Fruit fly (Drosophila melanogaster): ENCODE results near the gene CG31815.

Gene CG31815

DNA sequence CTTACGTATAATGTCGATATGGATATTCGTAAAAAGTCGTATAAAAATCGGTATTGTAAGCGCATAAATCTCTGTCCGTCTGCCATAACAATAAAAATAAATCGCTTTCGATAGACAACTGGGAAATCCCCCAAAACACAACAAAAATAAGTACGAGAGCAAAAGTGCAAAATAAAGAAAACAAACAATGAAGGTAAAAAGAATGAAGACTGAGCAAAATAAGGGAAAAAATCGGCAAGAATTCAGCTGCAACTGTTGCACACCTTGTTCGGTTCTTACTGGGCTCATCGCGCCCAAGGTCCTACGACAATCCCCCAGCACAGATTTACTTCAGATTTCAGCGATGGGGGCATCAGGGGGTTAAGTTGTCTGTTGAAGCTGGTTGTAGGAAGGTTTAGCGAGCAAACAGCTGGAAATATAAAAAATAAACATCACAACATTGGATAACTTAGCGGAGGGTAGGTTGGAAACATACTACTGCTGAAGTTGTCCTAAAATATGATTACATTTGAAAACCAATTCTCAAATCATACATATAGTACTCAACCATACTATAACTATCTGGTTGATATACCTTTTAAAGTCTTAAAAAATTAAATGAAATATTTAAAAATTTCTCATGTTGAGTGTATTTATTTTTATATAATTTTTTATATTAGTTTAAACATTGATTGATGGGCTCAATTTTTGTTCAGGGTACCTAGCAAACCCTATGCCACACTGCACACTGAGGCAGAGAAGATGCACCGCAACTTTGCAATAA is 15.1 kb upstream of the CG31815 start:
- TF ChIP-seq vri (GFP tag; optimal IDR thresholded peaks at IDR 0.05) (no peak), CG32006 (GFP tag; optimal IDR thresholded peaks at IDR 0.05) (peak; percentile 20), CG4318 (GFP tag; optimal IDR thresholded peaks at IDR 0.05) (no peak), Ets21C (GFP tag; optimal IDR thresholded peaks at IDR 0.05) (no peak), Sox102F (GFP tag; optimal IDR thresholded peaks at IDR 0.05) (no peak), Met (GFP tag; optimal IDR thresholded peaks at IDR 0.05) (no peak), CG3919 (GFP tag; optimal IDR thresholded peaks at IDR 0.05) (peak; percentile 59), lz (GFP tag; optimal IDR thresholded peaks at IDR 0.05) (no peak), Sox15 (GFP tag; optimal IDR thresholded peaks at IDR 0.05) (peak; percentile 11), Gug (GFP tag; IDR thresholded peaks at IDR 0.05) (no peak), CG6276 (GFP tag; optimal IDR thresholded peaks at IDR 0.05) (no peak), CG6808 (GFP tag; optimal IDR thresholded peaks at IDR 0.05) (peak; percentile 53), CG31627 (GFP tag; optimal IDR thresholded peaks at IDR 0.05) (no peak), OdsH (GFP tag; optimal IDR thresholded peaks at IDR 0.05) (peak; percentile 68), fd85E (GFP tag; optimal IDR thresholded peaks at IDR 0.05) (no peak), Blimp-1 (GFP tag; optimal IDR thresholded peaks at IDR 0.05) (no peak), esn (GFP tag; optimal IDR thresholded peaks at IDR 0.05) (no peak), cyc (GFP tag; optimal IDR thresholded peaks at IDR 0.05) (no peak), CG6163 (GFP tag; IDR thresholded peaks at IDR 0.05) (peak; percentile 84; the same call in 2 of the 3 replicates), ss (GFP tag; optimal IDR thresholded peaks at IDR 0.05) (peak; percentile 80 to 88), CG6854 (GFP tag; optimal IDR thresholded peaks at IDR 0.05) (peak; percentile 19), CG1621 (tag; optimal IDR thresholded peaks at IDR 0.05) (peak; percentile 76), CG9139 (GFP tag; optimal IDR thresholded peaks at IDR 0.05) (peak; percentile 89), CG8632 (GFP tag; optimal IDR thresholded peaks at IDR 0.05) (peak; percentile 53), CG11294 (GFP tag; IDR thresholded peaks at IDR 0.05) (no peak), Eip75B (GFP tag; optimal IDR thresholded peaks at IDR 0.05) (no peak), svp (GFP tag) (no peak), CG11762 (GFP tag; optimal IDR thresholded peaks at IDR 0.05; ENCODE audit: insufficient read depth) (peak; percentile 70), CG11902 (GFP tag; optimal IDR thresholded peaks at IDR 0.05) (peak; percentile 2), Lpt (GFP tag; optimal IDR thresholded peaks at IDR 0.05) (no peak), pdm3 (GFP tag; optimal IDR thresholded peaks at IDR 0.05) (peak; percentile 21), net (GFP tag; optimal IDR thresholded peaks at IDR 0.05) (peak; percentile 14), topi (GFP tag; optimal IDR thresholded peaks at IDR 0.05) (no peak), eg (GFP tag; IDR thresholded peaks at IDR 0.05) (0 out of 3 replicates have a peak, but pooled peaks have one; percentile 27), dsx (GFP tag; optimal IDR thresholded peaks at IDR 0.05; ENCODE audit: poor library complexity, severe bottlenecking) (peak; percentile 84), Ets96B (tag; optimal IDR thresholded peaks at IDR 0.05) (peak; percentile 87), spab (GFP tag; optimal IDR thresholded peaks at IDR 0.05) (peak; percentile 90), Eip78C (GFP tag) (peak; percentile 77), salr (GFP tag; optimal IDR thresholded peaks at IDR 0.05) (peak; percentile 20 to 47), Hr39 (GFP tag; optimal IDR thresholded peaks at IDR 0.05) (no peak), fd59A (GFP tag; optimal IDR thresholded peaks at IDR 0.05) (peak; percentile 65), CG6792 (GFP tag; optimal IDR thresholded peaks at IDR 0.05) (peak; percentile 25), CG7368 (GFP tag; optimal IDR thresholded peaks at IDR 0.05) (peak; percentile 56), Sox14 (GFP tag; optimal IDR thresholded peaks at IDR 0.05) (no peak), fkh (GFP tag; optimal IDR thresholded peaks at IDR 0.05) (no peak), Hr4 (GFP tag; optimal IDR thresholded peaks at IDR 0.05) (no peak), Smox (GFP tag; optimal IDR thresholded peaks at IDR 0.05) (no peak), CG15336 (GFP tag; IDR thresholded peaks at IDR 0.05) (peak; percentile 16; the same call in 1 of the 2 replicates), CG10631 (GFP tag; optimal IDR thresholded peaks at IDR 0.05) (peak; percentile 84), CG34406 (GFP tag; optimal IDR thresholded peaks at IDR 0.05) (peak; percentile 60), CG8119 (GFP tag; IDR thresholded peaks at IDR 0.05) (peak; percentile 47; the same call in 2 of the 3 replicates)
